Fruit fly (Drosophila melanogaster) whole organism, embryonic: Measurements from ENCODE around the gene CG17221.

ENCODE experiments used
- Atf3 ChIP-seq: fragments of 200-800 bp; sonication (Bioruptor generic); optimal IDR thresholded peaks from 3 replicates; lab custom pipeline; 2016; ENCODE audit warnings: missing biosample characterization, missing genetic modification characterization
- Atf6 ChIP-seq: fragments of 200-800 bp; sonication (Bioruptor generic); IDR thresholded peaks from 2 replicates; pipeline ENCODE4 v1.3.6; 2022; ENCODE audit warnings: missing biosample characterization, missing genetic modification characterization
- Awh ChIP-seq: fragments of 200-800 bp; sonication (Bioruptor generic); IDR thresholded peaks from 2 replicates; pipeline ENCODE4, ENCODE4 v1.3.6; 2022; ENCODE audit warnings: missing biosample characterization, missing genetic modification characterization
- Bteb2 ChIP-seq: fragments of 200-800 bp; sonication (Bioruptor generic); optimal IDR thresholded peaks from 2 replicates; lab custom pipeline; 2016; ENCODE audit warnings: missing biosample characterization, missing genetic modification characterization
- CG11085 ChIP-seq: fragments of 200-800 bp; sonication (Bioruptor generic); IDR thresholded peaks from 2 replicates; pipeline ENCODE4 v1.3.6; 2022; ENCODE audit warnings: missing biosample characterization, missing genetic modification characterization
- CG11504 ChIP-seq: fragments of 200-800 bp; sonication (Bioruptor generic); optimal IDR thresholded peaks from 3 replicates; lab custom pipeline; 2019; ENCODE audit warnings: missing biosample characterization, mild to moderate bottlenecking, missing genetic modification characterization, moderate library complexity
- CG11695 ChIP-seq: fragments of 200-800 bp; sonication (Bioruptor generic); IDR thresholded peaks from 3 replicates; pipeline ENCODE4 v1.3.6; 2022; ENCODE audit warnings: missing biosample characterization, missing genetic modification characterization
- CG12155 ChIP-seq: fragments of 200-800 bp; sonication (Bioruptor generic); optimal IDR thresholded peaks from 3 replicates; lab custom pipeline; 2016; ENCODE audit warnings: missing biosample characterization, missing genetic modification characterization
- CG13296 ChIP-seq: fragments of 200-800 bp; sonication (Bioruptor generic); optimal IDR thresholded peaks from 3 replicates; lab custom pipeline; 2018; ENCODE audit warnings: missing biosample characterization, mild to moderate bottlenecking, missing genetic modification characterization
- CG14014 ChIP-seq: fragments of 200-800 bp; sonication (Bioruptor generic); IDR thresholded peaks from 2 replicates; pipeline ENCODE4 v1.3.6; 2022; ENCODE audit warnings: missing biosample characterization, missing genetic modification characterization
- CG14710 ChIP-seq: fragments of 200-800 bp; sonication (Bioruptor generic); optimal IDR thresholded peaks from 3 replicates; lab custom pipeline; 2019; ENCODE audit warnings: missing biosample characterization, mild to moderate bottlenecking, missing genetic modification characterization, moderate library complexity
- CG14965 ChIP-seq: fragments of 200-800 bp; sonication (Bioruptor generic); optimal IDR thresholded peaks from 2 replicates; lab custom pipeline; 2016; ENCODE audit warnings: missing biosample characterization, missing genetic modification characterization, borderline replicate concordance
- CG15011 ChIP-seq: fragments of 200-800 bp; sonication (Bioruptor generic); optimal IDR thresholded peaks from 3 replicates; lab custom pipeline; 2018; ENCODE audit warnings: missing biosample characterization, mild to moderate bottlenecking, missing genetic modification characterization
- CG15514 ChIP-seq: fragments of 200-800 bp; sonication (Bioruptor generic); optimal IDR thresholded peaks from 3 replicates; lab custom pipeline; 2017; ENCODE audit warnings: missing biosample characterization, missing genetic modification characterization, mild to moderate bottlenecking, moderate library complexity, missing genetic modification reagents
- CG17186 ChIP-seq: fragments of 200-800 bp; sonication (Bioruptor generic); optimal IDR thresholded peaks from 3 replicates; lab custom pipeline; 2017; ENCODE audit warnings: missing biosample characterization, missing genetic modification reagents, missing genetic modification characterization
- CG17328 ChIP-seq: fragments of 200-800 bp; sonication (Bioruptor generic); IDR thresholded peaks from 2 replicates; pipeline ENCODE4 v1.3.6; 2022; ENCODE audit warnings: missing biosample characterization, missing genetic modification characterization
- CG18476 ChIP-seq: fragments of 200-800 bp; sonication (Bioruptor generic); optimal IDR thresholded peaks from 2 replicates; lab custom pipeline; 2016; ENCODE audit warnings: missing biosample characterization, mild to moderate bottlenecking, missing genetic modification characterization
- CG2116 ChIP-seq: fragments of 200-800 bp; sonication (Bioruptor generic); optimal IDR thresholded peaks from 3 replicates; lab custom pipeline; 2018; ENCODE audit warnings: missing biosample characterization, mild to moderate bottlenecking, missing genetic modification characterization
- CG31388 ChIP-seq: fragments of 200-800 bp; sonication (Bioruptor generic); optimal IDR thresholded peaks from 2 replicates; lab custom pipeline; 2016; ENCODE audit warnings: missing biosample characterization, missing genetic modification characterization
- CG33213 ChIP-seq: fragments of 200-800 bp; sonication (Bioruptor generic); optimal IDR thresholded peaks from 3 replicates; lab custom pipeline; 2016; ENCODE audit warnings: missing biosample characterization, missing genetic modification characterization
- CG34422 ChIP-seq: fragments of 200-800 bp; sonication (Bioruptor generic); IDR thresholded peaks from 3 replicates; pipeline ENCODE4 v1.3.6; 2022; ENCODE audit warnings: missing biosample characterization, missing genetic modification characterization
- CG3847 ChIP-seq: fragments of 200-800 bp; sonication (Bioruptor generic); IDR thresholded peaks from 2 replicates; pipeline ENCODE4 v1.3.6; 2022; ENCODE audit warnings: missing biosample characterization, missing genetic modification characterization
- CG3995 ChIP-seq: fragments of 200-800 bp; sonication (Bioruptor generic); optimal IDR thresholded peaks from 3 replicates; lab custom pipeline; 2016; ENCODE audit warnings: missing biosample characterization, missing genetic modification characterization
- CG4854 ChIP-seq: fragments of 200-800 bp; sonication (Bioruptor generic); optimal IDR thresholded peaks from 2 replicates; lab custom pipeline; 2016; ENCODE audit warnings: missing biosample characterization, missing genetic modification characterization, inconsistent platforms
- CG8765 ChIP-seq: fragments of 200-800 bp; sonication (Bioruptor generic); IDR thresholded peaks from 2 replicates; pipeline ENCODE4 v1.3.6; 2022; ENCODE audit warnings: missing biosample characterization, missing genetic modification characterization
- Dad ChIP-seq: fragments of 200-800 bp; sonication (Bioruptor generic); optimal IDR thresholded peaks from 3 replicates; lab custom pipeline; 2016; ENCODE audit warnings: missing biosample characterization, missing genetic modification characterization
- Dbx ChIP-seq: fragments of 200-800 bp; sonication (Bioruptor generic); IDR thresholded peaks from 3 replicates; pipeline ENCODE4 v1.3.6; 2022; ENCODE audit warnings: missing biosample characterization, missing genetic modification characterization
- Dp ChIP-seq: fragments of 200-800 bp; sonication (Bioruptor generic); optimal IDR thresholded peaks from 2 replicates; lab custom pipeline; 2018; ENCODE audit warnings: missing biosample characterization, mild to moderate bottlenecking, missing genetic modification characterization, moderate library complexity
- E2f2 ChIP-seq: fragments of 200-800 bp; sonication (Bioruptor generic); IDR thresholded peaks from 2 replicates; pipeline ENCODE4 v1.3.6; 2022; ENCODE audit warnings: missing biosample characterization, missing genetic modification characterization
- Ets65A ChIP-seq: fragments of 200-800 bp; sonication (Bioruptor generic); peaks from one replicate; lab custom pipeline; 2016; ENCODE audit warnings: missing biosample characterization, missing genetic modification characterization
- Fer2 ChIP-seq: fragments of 200-800 bp; sonication (Bioruptor generic); optimal IDR thresholded peaks from 2 replicates; lab custom pipeline; 2018; ENCODE audit warnings: missing biosample characterization, mild to moderate bottlenecking, missing genetic modification characterization, moderate library complexity
- Hr51 ChIP-seq, 2 experiments: fragments of 200-800 bp; sonication (Bioruptor generic); optimal IDR thresholded peaks; 2 replicates in 1 of 2; 3 replicates in 1 of 2; lab custom pipeline; 2016 to 2018; ENCODE audit warnings: missing biosample characterization in 2 of 2, missing genetic modification characterization in 2 of 2, mild to moderate bottlenecking in 1 of 2, moderate library complexity in 1 of 2
- Max ChIP-seq: fragments of 200-800 bp; sonication (Bioruptor generic); optimal IDR thresholded peaks from 2 replicates; lab custom pipeline; 2016; ENCODE audit warnings: missing biosample characterization, mild to moderate bottlenecking, missing genetic modification characterization
- Sox100B ChIP-seq: fragments of 200-800 bp; sonication (Bioruptor generic); optimal IDR thresholded peaks from 3 replicates; lab custom pipeline; 2018; ENCODE audit warnings: missing biosample characterization, mild to moderate bottlenecking, missing genetic modification characterization
- Sry-δ ChIP-seq: fragments of 200-800 bp; sonication (Bioruptor generic); optimal IDR thresholded peaks from 2 replicates; lab custom pipeline; 2016; ENCODE audit warnings: missing biosample characterization, missing genetic modification characterization
- aop ChIP-seq: fragments of 200-800 bp; sonication (Bioruptor generic); IDR thresholded peaks from 2 replicates; pipeline ENCODE4 v1.3.6; 2022; ENCODE audit warnings: missing biosample characterization, missing genetic modification characterization
- az2 ChIP-seq: fragments of 200-800 bp; sonication (Bioruptor generic); optimal IDR thresholded peaks from 3 replicates; lab custom pipeline; 2016; ENCODE audit warnings: missing biosample characterization, missing genetic modification characterization
- bab2 ChIP-seq: fragments of 200-800 bp; sonication (Bioruptor generic); optimal IDR thresholded peaks from 2 replicates; lab custom pipeline; 2016; ENCODE audit warnings: missing biosample characterization, missing genetic modification characterization
- bcd ChIP-seq: fragments of 200-800 bp; sonication (Bioruptor generic); optimal IDR thresholded peaks from 2 replicates; lab custom pipeline; 2017; ENCODE audit warnings: missing biosample characterization, mild to moderate bottlenecking, missing genetic modification characterization
- chn ChIP-seq: fragments of 200-800 bp; sonication (Bioruptor generic); optimal IDR thresholded peaks from 2 replicates; lab custom pipeline; 2016; ENCODE audit warnings: missing biosample characterization, missing genetic modification characterization
- en ChIP-seq: fragments of 200-800 bp; sonication (Bioruptor generic); optimal IDR thresholded peaks from 2 replicates; lab custom pipeline; 2016; ENCODE audit warnings: missing biosample characterization, missing genetic modification characterization
- gfzf ChIP-seq: fragments of 200-800 bp; sonication (Bioruptor generic); optimal IDR thresholded peaks from 2 replicates; lab custom pipeline; 2016; ENCODE audit warnings: missing biosample characterization, mild to moderate bottlenecking, missing genetic modification characterization, moderate library complexity
- grau ChIP-seq: fragments of 200-800 bp; optimal IDR thresholded peaks from 3 replicates; lab custom pipeline; 2019; ENCODE audit warnings: missing biosample characterization, mild to moderate bottlenecking, missing genetic modification characterization, moderate library complexity
- insv ChIP-seq, 2 experiments: fragments of 200-800 bp; sonication (Bioruptor generic); optimal IDR thresholded peaks; 3 replicates each; lab custom pipeline; 2016 to 2018; ENCODE audit warnings: missing biosample characterization in 2 of 2, missing genetic modification characterization in 2 of 2
- nau ChIP-seq: fragments of 200-800 bp; sonication (Bioruptor generic); optimal IDR thresholded peaks from 3 replicates; lab custom pipeline; 2017; ENCODE audit warnings: missing biosample characterization, mild to moderate bottlenecking, missing genetic modification characterization, missing genetic modification reagents
- pho ChIP-seq: fragments of 200-800 bp; sonication (Bioruptor generic); optimal IDR thresholded peaks from 2 replicates; lab custom pipeline; 2016; ENCODE audit warnings: missing biosample characterization, missing genetic modification characterization
- rib ChIP-seq: fragments of 200-800 bp; sonication (Bioruptor generic); IDR thresholded peaks from 2 replicates; pipeline ENCODE4 v1.3.6; 2022; ENCODE audit warnings: missing biosample characterization, missing genetic modification characterization
- ttk ChIP-seq: fragments of 200-800 bp; sonication (Bioruptor generic); IDR thresholded peaks from 2 replicates; pipeline ENCODE4 v2.1.2; 2022; ENCODE audit warnings: missing biosample characterization, missing genetic modification characterization
- unc-4 ChIP-seq: fragments of 200-800 bp; sonication (Bioruptor generic); IDR thresholded peaks from 2 replicates; pipeline ENCODE4 v1.3.6; 2022; ENCODE audit warnings: missing biosample characterization, missing genetic modification characterization; ENCODE audit not compliant: partially characterized antibody
- vvl ChIP-seq: fragments of 200-800 bp; sonication (Bioruptor generic); IDR thresholded peaks from 2 replicates; pipeline ENCODE4 v1.3.6; 2022; ENCODE audit warnings: missing biosample characterization, missing genetic modification characterization
- zfh2 ChIP-seq: fragments of 200-800 bp; sonication (Bioruptor generic); optimal IDR thresholded peaks from 2 replicates; lab custom pipeline; 2016; ENCODE audit warnings: missing biosample characterization, missing genetic modification characterization

Gene CG17221

DNA sequence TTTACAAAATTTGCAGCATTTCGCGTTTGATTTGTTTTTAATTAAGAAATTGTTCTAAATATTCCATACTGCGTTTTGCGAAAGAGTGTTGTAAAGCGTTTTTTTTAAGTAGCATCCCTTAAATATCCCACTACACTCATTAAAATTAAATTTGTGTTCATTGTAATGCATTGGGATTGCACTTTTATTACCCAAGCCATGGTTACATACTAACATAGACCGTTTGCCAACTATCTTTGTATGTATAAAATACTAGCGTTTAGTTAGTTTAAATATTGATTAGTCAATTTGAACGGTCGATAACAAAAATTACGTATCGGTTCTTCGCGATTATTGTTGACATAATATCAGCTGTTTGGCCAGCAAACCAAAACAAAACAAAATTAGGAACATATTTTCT lies at the start of gene CG17221, which contains the start of gene cnir (continued):
- peak; percentile 77 for TF ChIP-seq Max (GFP tag; lab: Kevin White, UChicago)
- peak; percentile 50; the same call in 1 of the 2 replicates for TF ChIP-seq Atf6
- TF ChIP-seq grau (tag; lab: Kevin White, UChicago): peak; percentile 67
- TF ChIP-seq insv (GFP tag; optimal IDR thresholded peaks at IDR 0.05; lab: Kevin White, UChicago): peak in 1 of 2 experiments; percentile 63
- peak; percentile 67; the same call in 1 of the 2 replicates for TF ChIP-seq unc-4
- 0 out of 2 replicates have a peak, but pooled peaks have one; percentile 9 for TF ChIP-seq CG11085 (GFP tag; lab: Robert Waterston, UW)
- TF ChIP-seq Dad (GFP tag; lab: Kevin White, UChicago): peak; percentile 62
- TF ChIP-seq CG8765: no peak
- TF ChIP-seq CG13296 (GFP tag; lab: Kevin White, UChicago): peak; percentile 63
- TF ChIP-seq CG12155: peak; percentile 71
- TF ChIP-seq CG14710 (tag; lab: Kevin White, UChicago): peak; percentile 78
- TF ChIP-seq CG34422 (GFP tag; lab: Robert Waterston, UW): peak; percentile 56; the same call in 1 of the 3 replicates
- TF ChIP-seq CG17186 (GFP tag; lab: Kevin White, UChicago): peak; percentile 53
- peak; percentile 72 for TF ChIP-seq Fer2 (tag; lab: Kevin White, UChicago)
- peak; percentile 29 for TF ChIP-seq CG15011 (GFP tag; lab: Kevin White, UChicago)
- peak; percentile 60 to 66 for TF ChIP-seq Hr51 (GFP tag; optimal IDR thresholded peaks at IDR 0.05; lab: Kevin White, UChicago)
- TF ChIP-seq vvl (GFP tag; lab: Robert Waterston, UW): peak; percentile 61
- peak; percentile 44 for TF ChIP-seq Sox100B (GFP tag; lab: Kevin White, UChicago)
- TF ChIP-seq az2 (GFP tag; lab: Kevin White, UChicago): peak; percentile 75
- peak; percentile 68 for TF ChIP-seq CG4854 (GFP tag; lab: Kevin White, UChicago)
- TF ChIP-seq pho (GFP tag; lab: Kevin White, UChicago): peak; percentile 68
- TF ChIP-seq Sry-δ (GFP tag; lab: Kevin White, UChicago): peak; percentile 72
- no peak for TF ChIP-seq rib (GFP tag; lab: Robert Waterston, UW)
- TF ChIP-seq E2f2: peak; percentile 47
- no peak for TF ChIP-seq CG14965
- TF ChIP-seq en: peak; percentile 39
- TF ChIP-seq Awh: 0 out of 2 replicates have a peak, but pooled peaks have one; percentile 33
- TF ChIP-seq zfh2 (GFP tag; lab: Kevin White, UChicago): peak; percentile 78
- peak; percentile 25 for TF ChIP-seq CG31388 (GFP tag; lab: Kevin White, UChicago)
- TF ChIP-seq CG14014 (GFP tag; lab: Robert Waterston, UW): peak; percentile 30; the same call in 1 of the 2 replicates
- TF ChIP-seq CG17328 (GFP tag; lab: Robert Waterston, UW): no peak
- TF ChIP-seq CG33213 (GFP tag; lab: Kevin White, UChicago): peak; percentile 76
- peak; percentile 63; the same call in 1 of the 2 replicates for TF ChIP-seq CG3847 (GFP tag; lab: Robert Waterston, UW)
- peak; percentile 51 for TF ChIP-seq bcd (GFP tag; lab: Kevin White, UChicago)
- TF ChIP-seq aop (GFP tag; lab: Robert Waterston, UW): no peak
- TF ChIP-seq Dbx: 0 out of 3 replicates have a peak, but pooled peaks have one; percentile 32
- TF ChIP-seq ttk: peak; percentile 69; the same call in 1 of the 2 replicates
- TF ChIP-seq CG3995 (GFP tag; lab: Kevin White, UChicago): peak; percentile 46
- peak; percentile 68 for TF ChIP-seq CG11504
- TF ChIP-seq Bteb2 (GFP tag; lab: Kevin White, UChicago): peak; percentile 64
- TF ChIP-seq chn (GFP tag; lab: Kevin White, UChicago): peak; percentile 58
- no peak for TF ChIP-seq nau (GFP tag; lab: Kevin White, UChicago)
- TF ChIP-seq gfzf (GFP tag; lab: Kevin White, UChicago): peak; percentile 75
- peak; percentile 26 for TF ChIP-seq Atf3 (GFP tag; lab: Kevin White, UChicago)
- peak; percentile 59 for TF ChIP-seq Dp (GFP tag; lab: Kevin White, UChicago)
- TF ChIP-seq bab2: peak; percentile 70
- TF ChIP-seq CG18476 (GFP tag; lab: Kevin White, UChicago): peak; percentile 82
- TF ChIP-seq Ets65A (GFP tag; lab: Kevin White, UChicago): peak; percentile 88
- peak; percentile 48; the same call in 1 of the 3 replicates for TF ChIP-seq CG11695 (GFP tag; lab: Robert Waterston, UW)
- TF ChIP-seq CG2116 (GFP tag; lab: Kevin White, UChicago): peak; percentile 92
- TF ChIP-seq CG15514 (GFP tag; lab: Kevin White, UChicago): peak; percentile 73
